Worm (Caenorhabditis elegans) whole organism, L1 larva: Measurements from ENCODE around the gene C42C1.3.

Experiments used
- ceh-88 ChIP-seq: fragments of 200-800 bp; sonication (Bioruptor generic); IDR thresholded peaks from 2 replicates; pipeline ENCODE4 v1.3.6; 2022; ENCODE audit warnings: missing genetic modification characterization, missing compliant biosample characterization
- ces-1 ChIP-seq: fragments of 150-350 bp; optimal IDR thresholded peaks from 2 replicates; lab custom pipeline; 2014; ENCODE audit warnings: missing biosample characterization, missing genetic modification reagents, missing genetic modification characterization
- egl-13 ChIP-seq: sonication (generic microtip); optimal IDR thresholded peaks from 2 replicates; lab custom pipeline; 2016; ENCODE audit warnings: missing genotype, missing genetic modification reagents, missing genetic modification characterization, missing compliant biosample characterization
- elt-3 ChIP-seq, 6 experiments: fragments of 150-350 bp in 1 of 6; sonication (generic microtip); optimal IDR thresholded peaks; 2 replicates each; lab custom pipeline; 2017 to 2018; ENCODE audit warnings: missing biosample characterization in 6 of 6, missing genetic modification characterization in 6 of 6, inconsistent platforms in 1 of 6
- fkh-10 ChIP-seq: sonication (generic microtip); optimal IDR thresholded peaks from 2 replicates; lab custom pipeline; 2017; ENCODE audit warnings: missing biosample characterization, missing genetic modification reagents, missing genetic modification characterization
- nhr-237 ChIP-seq: fragments of 150-350 bp; optimal IDR thresholded peaks from 2 replicates; lab custom pipeline; 2014; ENCODE audit warnings: missing biosample characterization, missing genetic modification characterization
- nhr-28 ChIP-seq: fragments of 150-350 bp; optimal IDR thresholded peaks from 2 replicates; lab custom pipeline; 2014; ENCODE audit warnings: missing biosample characterization, missing genetic modification characterization
- nhr-85 ChIP-seq: sonication (generic microtip); peaks from one replicate; lab custom pipeline; 2016; ENCODE audit warnings: missing genetic modification characterization, inconsistent platforms, missing compliant biosample characterization
- snpc-4 ChIP-seq: fragments of 150-350 bp; optimal IDR thresholded peaks from 2 replicates; lab custom pipeline; 2014; ENCODE audit warnings: missing biosample characterization, missing genetic modification characterization
- sox-4 ChIP-seq: sonication (generic microtip); optimal IDR thresholded peaks from 2 replicates; lab custom pipeline; 2016; ENCODE audit warnings: missing genetic modification characterization, missing compliant biosample characterization
- unc-86 ChIP-seq: sonication (generic microtip); optimal IDR thresholded peaks from 2 replicates; lab custom pipeline; 2016; ENCODE audit warnings: missing genetic modification characterization, missing compliant biosample characterization
- ztf-11 ChIP-seq, 2 experiments: sonication (generic microtip); optimal IDR thresholded peaks; 2 replicates each; lab custom pipeline; 2016 to 2017; ENCODE audit warnings: missing genetic modification characterization in 2 of 2, missing biosample characterization in 1 of 2, missing compliant biosample characterization in 1 of 2

ce11 chrIV:12305956-12306355, 35.7 kb upstream of the C42C1.3 start:
- TF ChIP-seq ztf-11 (tag; optimal IDR thresholded peaks at IDR 0.05; lab: Kevin White, UChicago) = no peak
- TF ChIP-seq ces-1 (GFP tag; lab: Kevin White, UChicago) = no peak
- no peak for TF ChIP-seq snpc-4 (tag; lab: Kevin White, UChicago)
- TF ChIP-seq elt-3 (tag; optimal IDR thresholded peaks at IDR 0.05; lab: Kevin White, UChicago) = no peak
- no peak for TF ChIP-seq sox-4 (tag; lab: Kevin White, UChicago)
- no peak for TF ChIP-seq fkh-10 (GFP tag; lab: Kevin White, UChicago)
- no peak for TF ChIP-seq nhr-28 (tag; lab: Kevin White, UChicago)
- TF ChIP-seq nhr-237 (tag; lab: Kevin White, UChicago) = no peak
- no peak for TF ChIP-seq unc-86 (tag; lab: Kevin White, UChicago)
- TF ChIP-seq nhr-85 = no peak
- no peak for TF ChIP-seq ceh-88 (GFP tag; lab: Robert Waterston, UW)
- no peak for TF ChIP-seq egl-13 (tag; lab: Kevin White, UChicago)
